Worm (Caenorhabditis elegans): ENCODE results near the gene fkb-1.
"Not testable (repeated sequence)": the region's sequence is repeated elsewhere in the genome, so short reads cannot be mapped to it uniquely, and the experiment has no call there.

Gene fkb-1

ce11 chrIV:11036222-11036621 lies at the start of gene fkb-1:
Gene fkb-1, plus strand, starts transcription at chrIV:11036582.
- TF ChIP-seq ceh-22 (tag; optimal IDR thresholded peaks at IDR 0.05) (no peak), ceh-2 (tag; optimal IDR thresholded peaks at IDR 0.05) (no peak), pqm-1 (tag; optimal IDR thresholded peaks at IDR 0.05) (no peak), che-1 (tag; optimal IDR thresholded peaks at IDR 0.05) (no peak), elt-2 (tag; optimal IDR thresholded peaks at IDR 0.05) (peak; percentile 19), ets-4 (tag; optimal IDR thresholded peaks at IDR 0.05) (no peak), sox-2 (GFP tag; IDR thresholded peaks at IDR 0.05) (no peak), pax-1 (tag; optimal IDR thresholded peaks at IDR 0.05) (peak; percentile 60), C08G9.2 (tag; optimal IDR thresholded peaks at IDR 0.05) (no peak), nfya-1 (tag; optimal IDR thresholded peaks at IDR 0.05) (peak; percentile 35), tbx-7 (tag; optimal IDR thresholded peaks at IDR 0.05) (no peak), lim-6 (tag; optimal IDR thresholded peaks at IDR 0.05) (no peak), sdc-2 (tag; optimal IDR thresholded peaks at IDR 0.05) (no peak), ceh-18 (tag; optimal IDR thresholded peaks at IDR 0.05) (no peak)

ce11 chrIV:10987342-10987945 lies 48.9 kb upstream of the fkb-1 start, which contains the start of gene Y43E12A.3:
Gene Y43E12A.3, plus strand, starts transcription at chrIV:10987895.
- not testable (repeated sequence) for TF ChIP-seq che-1 (tag; optimal IDR thresholded peaks at IDR 0.05); pag-3 (tag; optimal IDR thresholded peaks at IDR 0.05; ENCODE audit: borderline replicate concordance); unc-42 (tag; optimal IDR thresholded peaks at IDR 0.05)

ce11 chrIV:10990699-10991098 lies 45.7 kb upstream of the fkb-1 start, which contains the start of gene F13H10.5:
Gene F13H10.5, plus strand, starts transcription at chrIV:10990999.
- TF ChIP-seq ceh-48 (tag; optimal IDR thresholded peaks at IDR 0.05) (no peak), eyg-1 (tag; optimal IDR thresholded peaks at IDR 0.05) (no peak), fkh-6 (tag; optimal IDR thresholded peaks at IDR 0.05) (no peak), pros-1 (tag; optimal IDR thresholded peaks at IDR 0.05) (no peak), hlh-15 (tag; optimal IDR thresholded peaks at IDR 0.05) (no peak), fkh-10 (GFP tag; optimal IDR thresholded peaks at IDR 0.05) (no peak)

- TF ChIP-seq tbx-7 (tag; optimal IDR thresholded peaks at IDR 0.05), result no peak
- no peak for TF ChIP-seq madf-2 (tag; optimal IDR thresholded peaks at IDR 0.05)
- TF ChIP-seq sdc-2 (tag; optimal IDR thresholded peaks at IDR 0.05), result no peak
Measured at ce11 chrIV:11001614-11002013, 34.8 kb upstream of the fkb-1 start, which contains the start of gene F13H10.9. Gene F13H10.9, plus strand, starts transcription at chrIV:11001914.

ce11 chrIV:11004273-11004672 lies 32.1 kb upstream of the fkb-1 start, which contains the start of gene F13H10.1:
Gene F13H10.1, plus strand, starts transcription at chrIV:11004573.
- no peak for TF ChIP-seq ceh-48 (tag; optimal IDR thresholded peaks at IDR 0.05)
- no peak for TF ChIP-seq ceh-31 (tag; optimal IDR thresholded peaks at IDR 0.05)

- TF ChIP-seq ceh-34 (tag; optimal IDR thresholded peaks at IDR 0.05), result peak; percentile 69
- no peak for TF ChIP-seq unc-86 (tag; optimal IDR thresholded peaks at IDR 0.05)
- no peak for TF ChIP-seq lin-11 (tag; optimal IDR thresholded peaks at IDR 0.05)
- TF ChIP-seq eyg-1 (tag; optimal IDR thresholded peaks at IDR 0.05), result no peak
Measured at ce11 chrIV:11006383-11006782, 30.0 kb upstream of the fkb-1 start.

ce11 chrIV:11006868-11007267 lies 29.5 kb upstream of the fkb-1 start:
- TF ChIP-seq ceh-6 (GFP tag; optimal IDR thresholded peaks at IDR 0.05) (no peak), pha-4 (tag; optimal IDR thresholded peaks at IDR 0.05) (no peak), pqm-1 (tag; optimal IDR thresholded peaks at IDR 0.05) (no peak), odd-2 (tag; optimal IDR thresholded peaks at IDR 0.05) (no peak), ceh-18 (tag; optimal IDR thresholded peaks at IDR 0.05) (no peak), ttx-3 (tag; optimal IDR thresholded peaks at IDR 0.05) (no peak), C38D4.7 (GFP tag; optimal IDR thresholded peaks at IDR 0.05) (no peak), pag-3 (tag; optimal IDR thresholded peaks at IDR 0.05; ENCODE audit: borderline replicate concordance) (no peak), fkh-6 (tag; optimal IDR thresholded peaks at IDR 0.05) (no peak), unc-86 (tag; optimal IDR thresholded peaks at IDR 0.05) (no peak), hlh-8 (tag; optimal IDR thresholded peaks at IDR 0.05) (no peak), ref-2 (tag; optimal IDR thresholded peaks at IDR 0.05) (no peak), C08G9.2 (tag; optimal IDR thresholded peaks at IDR 0.05) (no peak), sox-4 (tag; optimal IDR thresholded peaks at IDR 0.05) (no peak), lin-11 (tag; optimal IDR thresholded peaks at IDR 0.05) (no peak), ets-4 (tag; optimal IDR thresholded peaks at IDR 0.05) (no peak), nhr-232 (tag; optimal IDR thresholded peaks at IDR 0.05) (no peak), hlh-15 (tag; optimal IDR thresholded peaks at IDR 0.05) (no peak), madf-2 (tag; optimal IDR thresholded peaks at IDR 0.05) (no peak), tbx-2 (tag; optimal IDR thresholded peaks at IDR 0.05) (no peak)

Data from whole organism, late embryonic.